Worm (Caenorhabditis elegans): ENCODE measurements around the gene gon-4.

The gon-4 gene

ce11 chrIV:10190586-10190985 is 7.0 kb upstream of the gon-4 start:
- TF ChIP-seq ceh-34 (tag; optimal IDR thresholded peaks at IDR 0.05): peak; percentile 52
- TF ChIP-seq sox-2 (GFP tag; IDR thresholded peaks at IDR 0.05): no peak

- TF ChIP-seq madf-2 (tag; optimal IDR thresholded peaks at IDR 0.05) (no peak), odd-2 (tag; optimal IDR thresholded peaks at IDR 0.05) (no peak), ceh-18 (tag; optimal IDR thresholded peaks at IDR 0.05) (no peak), ceh-19 (GFP tag; optimal IDR thresholded peaks at IDR 0.05) (no peak), unc-42 (tag; optimal IDR thresholded peaks at IDR 0.05) (peak; percentile 82)
Measured at ce11 chrIV:10191498-10191897, 6.1 kb upstream of the gon-4 start.

- TF ChIP-seq pag-3 (tag; optimal IDR thresholded peaks at IDR 0.05; ENCODE audit: borderline replicate concordance) (no peak), ceh-48 (tag; optimal IDR thresholded peaks at IDR 0.05) (no peak), che-1 (tag; optimal IDR thresholded peaks at IDR 0.05) (no peak), ahr-1 (tag; optimal IDR thresholded peaks at IDR 0.05) (no peak), ceh-18 (tag; optimal IDR thresholded peaks at IDR 0.05) (no peak), pros-1 (tag; optimal IDR thresholded peaks at IDR 0.05) (no peak), lim-6 (tag; optimal IDR thresholded peaks at IDR 0.05) (no peak), F13H6.1 (tag; optimal IDR thresholded peaks at IDR 0.05) (no peak), npax-4 (tag; optimal IDR thresholded peaks at IDR 0.05) (no peak), odd-2 (tag; optimal IDR thresholded peaks at IDR 0.05) (no peak), pha-2 (tag; optimal IDR thresholded peaks at IDR 0.05) (no peak), hlh-13 (GFP tag; optimal IDR thresholded peaks at IDR 0.05) (no peak), nhr-232 (tag; optimal IDR thresholded peaks at IDR 0.05) (no peak), ceh-14 (tag; optimal IDR thresholded peaks at IDR 0.05) (no peak), hlh-8 (tag; optimal IDR thresholded peaks at IDR 0.05) (no peak), ceh-6 (GFP tag; optimal IDR thresholded peaks at IDR 0.05) (no peak), madf-2 (tag; optimal IDR thresholded peaks at IDR 0.05) (no peak), ets-4 (tag; optimal IDR thresholded peaks at IDR 0.05) (no peak), mec-3 (tag; optimal IDR thresholded peaks at IDR 0.05; ENCODE audit: borderline replicate concordance) (no peak), K09A11.1 (tag; optimal IDR thresholded peaks at IDR 0.05; ENCODE audit: insufficient read depth) (no peak)
Measured at ce11 chrIV:10194345-10194744, 3.3 kb upstream of the gon-4 start, which contains the start of gene ptrg-1. Gene ptrg-1, minus strand, starts transcription at chrIV:10194445.

ce11 chrIV:10206182-10206581 is 8.6 kb downstream of the gon-4 start, which contains the start of gene K04D7.6:
Gene K04D7.6, minus strand, starts transcription at chrIV:10206282.
- TF ChIP-seq K09A11.1 (tag; optimal IDR thresholded peaks at IDR 0.05; ENCODE audit: insufficient read depth): no peak
- TF ChIP-seq pag-3 (tag; optimal IDR thresholded peaks at IDR 0.05; ENCODE audit: borderline replicate concordance): no peak
- TF ChIP-seq ceh-24 (tag; optimal IDR thresholded peaks at IDR 0.05): no peak
- TF ChIP-seq F13H6.1 (tag; optimal IDR thresholded peaks at IDR 0.05): no peak
- TF ChIP-seq tbx-2 (tag; optimal IDR thresholded peaks at IDR 0.05): no peak
- TF ChIP-seq hlh-8 (tag; optimal IDR thresholded peaks at IDR 0.05): no peak
- TF ChIP-seq ztf-16 (tag; optimal IDR thresholded peaks at IDR 0.05): no peak
- TF ChIP-seq hlh-6 (tag; optimal IDR thresholded peaks at IDR 0.05): no peak
- TF ChIP-seq dmd-4 (tag; optimal IDR thresholded peaks at IDR 0.05; ENCODE audit: borderline replicate concordance): no peak
- no peak for TF ChIP-seq hlh-13 (GFP tag; optimal IDR thresholded peaks at IDR 0.05)
- TF ChIP-seq sdc-2 (tag; optimal IDR thresholded peaks at IDR 0.05): no peak
- TF ChIP-seq nfya-1 (tag; optimal IDR thresholded peaks at IDR 0.05): no peak
- no peak for TF ChIP-seq gmeb-2 (tag; optimal IDR thresholded peaks at IDR 0.05)
- no peak for TF ChIP-seq ceh-14 (tag; optimal IDR thresholded peaks at IDR 0.05)

- TF ChIP-seq T23F11.4 (GFP tag; optimal IDR thresholded peaks at IDR 0.05): no peak
- no peak for TF ChIP-seq che-1 (tag; optimal IDR thresholded peaks at IDR 0.05)
- TF ChIP-seq unc-55 (GFP tag; optimal IDR thresholded peaks at IDR 0.05): no peak
- no peak for TF ChIP-seq tbx-2 (tag; optimal IDR thresholded peaks at IDR 0.05)
- TF ChIP-seq unc-42 (tag; optimal IDR thresholded peaks at IDR 0.05): no peak
- no peak for TF ChIP-seq madf-2 (tag; optimal IDR thresholded peaks at IDR 0.05)
- no peak for TF ChIP-seq F13H6.1 (tag; optimal IDR thresholded peaks at IDR 0.05)
- no peak for TF ChIP-seq ceh-45 (GFP tag; IDR thresholded peaks at IDR 0.05)
- TF ChIP-seq lin-11 (tag; optimal IDR thresholded peaks at IDR 0.05): no peak
- no peak for TF ChIP-seq ets-4 (tag; optimal IDR thresholded peaks at IDR 0.05)
- TF ChIP-seq ahr-1 (tag; optimal IDR thresholded peaks at IDR 0.05): no peak
- no peak for TF ChIP-seq pag-3 (tag; optimal IDR thresholded peaks at IDR 0.05; ENCODE audit: borderline replicate concordance)
- TF ChIP-seq sox-4 (tag; optimal IDR thresholded peaks at IDR 0.05): no peak
- TF ChIP-seq npax-4 (tag; optimal IDR thresholded peaks at IDR 0.05): no peak
- no peak for TF ChIP-seq hlh-15 (tag; optimal IDR thresholded peaks at IDR 0.05)
- no peak for TF ChIP-seq dve-1 (tag; optimal IDR thresholded peaks at IDR 0.05)
- no peak for TF ChIP-seq ceh-22 (tag; optimal IDR thresholded peaks at IDR 0.05)
- no peak for TF ChIP-seq pha-2 (tag; optimal IDR thresholded peaks at IDR 0.05)
Measured at ce11 chrIV:10214811-10215210, 17.2 kb downstream of the gon-4 start, which contains the start of gene abt-1. Gene abt-1, minus strand, starts transcription at chrIV:10214911.

Data from whole organism, late embryonic.